Worm (Caenorhabditis elegans) whole organism, early embryonic: ENCODE results near the gene twk-3.
A peak's percentile ranks its signal among the peaks of the same experiment; 100 is the strongest.

Experiments used
- B0310.2 ChIP-seq: sonication (generic microtip); optimal IDR thresholded peaks from 2 replicates; lab custom pipeline; 2016; ENCODE audit warnings: mild to moderate bottlenecking, missing genetic modification characterization, missing compliant biosample characterization
- F13C5.2 ChIP-seq: sonication (generic microtip); optimal IDR thresholded peaks from 2 replicates; lab custom pipeline; 2017; ENCODE audit warnings: mild to moderate bottlenecking, missing genetic modification characterization, inconsistent platforms, missing compliant biosample characterization
- aly-1 ChIP-seq: sonication (generic microtip); optimal IDR thresholded peaks from 2 replicates; lab custom pipeline; 2016; ENCODE audit warnings: missing genetic modification characterization, missing compliant biosample characterization
- ama-1 ChIP-seq: fragments of 150-350 bp; optimal IDR thresholded peaks from 2 replicates; lab custom pipeline; 2014
- ceh-13 ChIP-seq: fragments of 200-800 bp; sonication (Bioruptor generic); optimal IDR thresholded peaks from 2 replicates; lab custom pipeline; 2018; ENCODE audit warnings: mild to moderate bottlenecking, missing genetic modification characterization, missing compliant biosample characterization
- ceh-36 ChIP-seq: sonication (generic microtip); optimal IDR thresholded peaks from 2 replicates; lab custom pipeline; 2016; ENCODE audit warnings: missing genetic modification characterization, inconsistent platforms, missing compliant biosample characterization
- ets-7 ChIP-seq: sonication (generic microtip); optimal IDR thresholded peaks from 2 replicates; lab custom pipeline; 2016; ENCODE audit warnings: missing genotype, missing genetic modification characterization, missing compliant biosample characterization
- flt-1 ChIP-seq: fragments of 200-800 bp; sonication (Bioruptor generic); IDR thresholded peaks from 2 replicates; pipeline ENCODE4 v1.3.6; 2022; ENCODE audit warnings: missing genetic modification characterization, missing compliant biosample characterization
- hmbx-1 ChIP-seq: sonication (generic microtip); optimal IDR thresholded peaks from 2 replicates; lab custom pipeline; 2016; ENCODE audit warnings: mild to moderate bottlenecking, missing genetic modification characterization, missing compliant biosample characterization
- hmg-4 ChIP-seq: fragments of 200-800 bp; sonication (Bioruptor generic); optimal IDR thresholded peaks from 2 replicates; lab custom pipeline; 2018; ENCODE audit warnings: mild to moderate bottlenecking, missing genetic modification characterization, missing compliant biosample characterization
- hnd-1 ChIP-seq: sonication (generic microtip); optimal IDR thresholded peaks from 2 replicates; lab custom pipeline; 2016; ENCODE audit warnings: missing genetic modification characterization, missing compliant biosample characterization
- pes-1 ChIP-seq: fragments of 200-800 bp; sonication (Bioruptor generic); IDR thresholded peaks from 2 replicates; pipeline ENCODE4 v1.3.6; 2022; ENCODE audit warnings: missing genetic modification reagents, missing genetic modification characterization, missing compliant biosample characterization
- scrt-1 ChIP-seq: fragments of 200-800 bp; sonication (Bioruptor generic); IDR thresholded peaks from 2 replicates; pipeline ENCODE4 v1.3.6; 2022; ENCODE audit warnings: missing genetic modification characterization, missing compliant biosample characterization
- sea-1 ChIP-seq: fragments of 200-800 bp; sonication (Bioruptor generic); conservative IDR thresholded peaks from 2 replicates; pipeline ENCODE4 v1.3.6; 2022; ENCODE audit warnings: missing genetic modification characterization, missing compliant biosample characterization
- tbx-11 ChIP-seq: fragments of 200-800 bp; sonication (Bioruptor generic); IDR thresholded peaks from 2 replicates; pipeline ENCODE4 v1.3.6; 2022; ENCODE audit warnings: missing genetic modification characterization, missing compliant biosample characterization
- tbx-37 ChIP-seq: fragments of 200-800 bp; sonication (Bioruptor generic); conservative IDR thresholded peaks from 2 replicates; pipeline ENCODE4 v1.3.6; 2022; ENCODE audit warnings: missing genetic modification reagents, missing genetic modification characterization, missing compliant biosample characterization
- tra-4 ChIP-seq: sonication (generic microtip); optimal IDR thresholded peaks from 2 replicates; lab custom pipeline; 2017; ENCODE audit warnings: missing genetic modification characterization, missing compliant biosample characterization

twk-3 gene

DNA sequence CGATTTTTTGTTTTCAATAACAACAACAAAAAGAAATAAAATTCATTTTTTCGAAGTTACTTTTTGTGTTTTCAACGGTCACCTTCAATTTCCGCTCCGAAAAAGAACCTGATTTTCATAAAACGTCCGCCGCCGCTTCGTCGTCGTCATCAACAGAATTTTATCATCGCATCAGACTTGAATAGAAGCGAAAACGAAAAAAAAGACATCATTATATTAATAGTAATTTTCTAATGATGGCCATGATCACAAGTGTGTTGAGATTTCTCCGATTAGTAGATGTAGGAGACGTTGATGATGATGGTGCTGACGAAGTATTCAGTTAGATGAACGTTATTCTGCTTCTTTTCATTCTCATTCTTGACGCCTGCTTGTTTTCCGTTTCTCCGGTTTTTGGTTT lies 11.4 kb upstream of the twk-3 start:
- TF ChIP-seq tra-4 (tag; lab: Kevin White, UChicago) (no peak), ama-1 (lab: Kevin White, UChicago) (no peak)

DNA sequence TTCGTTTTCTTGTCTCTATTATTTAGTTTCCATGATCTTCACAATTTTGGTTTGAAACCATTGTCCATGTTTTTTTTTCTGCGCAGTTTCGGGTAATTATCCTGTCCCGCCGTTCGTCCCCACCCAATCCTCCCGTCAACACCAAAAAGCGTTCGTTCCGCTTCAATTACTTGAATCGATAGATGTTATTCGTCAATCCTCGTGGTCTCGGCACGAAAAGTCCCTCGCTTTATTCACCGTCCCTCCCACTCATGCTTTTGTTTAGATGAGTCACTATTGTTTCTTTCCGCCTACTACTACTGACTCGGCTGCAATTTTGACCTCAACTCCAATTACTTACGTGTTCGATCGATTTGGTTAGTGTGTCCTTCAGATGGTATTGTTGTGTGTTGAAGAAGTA lies 10.8 kb upstream of the twk-3 start:
- TF ChIP-seq tbx-37 (GFP tag; lab: Robert Waterston, UW) (no peak), hmg-4 (GFP tag; lab: Kevin White, UChicago) (peak; percentile 16), ets-7 (tag; lab: Kevin White, UChicago) (no peak)

DNA sequence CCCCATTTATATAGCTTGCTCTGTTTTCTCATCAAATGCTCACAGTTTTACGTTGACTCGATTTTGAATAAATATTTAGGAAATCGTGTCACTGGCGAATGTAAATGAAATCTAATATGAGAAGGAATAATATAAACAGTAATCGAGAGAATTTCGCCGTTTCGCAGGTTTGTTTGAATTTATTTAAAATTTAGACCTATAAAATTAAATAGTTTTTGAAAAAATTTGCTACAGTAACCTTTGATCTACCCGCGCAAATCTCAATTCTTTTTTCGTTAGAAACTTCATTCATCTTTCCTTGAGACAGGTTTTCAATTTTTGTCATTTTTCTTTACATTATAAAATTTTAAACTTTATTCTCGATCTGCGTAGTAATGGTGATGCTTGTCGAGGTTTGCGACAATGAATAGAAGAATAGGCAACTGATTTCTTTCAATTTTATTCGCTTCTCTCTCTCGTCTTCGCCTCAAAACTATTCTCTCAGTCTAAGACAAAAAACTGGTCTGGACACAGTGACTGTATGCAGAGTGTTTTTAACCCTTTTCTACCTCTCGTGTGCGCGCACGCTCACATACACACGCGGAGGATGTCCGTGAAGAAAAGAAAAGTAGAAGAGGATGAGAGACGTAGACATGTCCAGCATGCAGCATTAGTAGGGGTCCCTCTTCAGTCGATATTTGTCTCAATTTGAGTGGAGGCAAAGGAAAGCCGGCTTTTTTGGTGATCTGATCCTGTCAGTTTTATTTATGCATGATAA lies 9.9 kb upstream of the twk-3 start, which contains the start of gene dab-1:
dab-1 (plus strand) TSS at position 78 of the 757 bp plus-strand sequence.
- TF ChIP-seq hmg-4 (GFP tag; lab: Kevin White, UChicago), result peak; percentile 61
- no peak for TF ChIP-seq F13C5.2 (tag; lab: Kevin White, UChicago)
- 0 out of 2 replicates have a peak, but pooled peaks have one; percentile 55 for TF ChIP-seq sea-1
- no peak for TF ChIP-seq tra-4 (tag; lab: Kevin White, UChicago)
- TF ChIP-seq flt-1 (GFP tag; lab: Robert Waterston, UW), result 0 out of 2 replicates have a peak, but pooled peaks have one; percentile 34
- no peak for TF ChIP-seq pes-1 (GFP tag; lab: Robert Waterston, UW)
- no peak for TF ChIP-seq tbx-37 (GFP tag; lab: Robert Waterston, UW)
- TF ChIP-seq ets-7 (tag; lab: Kevin White, UChicago), result no peak
- peak; percentile 80 for TF ChIP-seq ama-1 (lab: Kevin White, UChicago)
- TF ChIP-seq ceh-36 (tag; lab: Kevin White, UChicago), result no peak
- TF ChIP-seq hmbx-1 (tag; lab: Kevin White, UChicago), result no peak
- TF ChIP-seq B0310.2, result no peak

DNA sequence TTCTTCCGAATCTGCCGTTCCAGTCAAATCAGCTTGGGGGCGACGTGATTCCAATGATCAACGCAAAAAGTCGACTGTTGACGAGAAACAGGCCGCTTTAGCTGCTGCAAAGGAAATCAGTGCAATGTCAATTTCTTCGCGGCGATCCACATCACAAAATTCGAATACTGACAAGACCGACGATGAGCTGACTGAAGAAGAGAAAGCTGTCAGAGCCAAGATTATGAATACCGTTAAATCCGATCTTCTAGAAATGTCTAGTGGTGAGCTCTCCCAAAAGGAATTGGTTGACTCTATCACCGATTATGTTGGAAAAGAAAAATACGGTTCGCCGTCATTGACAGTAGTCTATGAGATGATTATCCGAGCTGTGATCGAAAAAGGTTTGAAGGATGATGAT lies 7.7 kb upstream of the twk-3 start:
- TF ChIP-seq ets-7 (tag; lab: Kevin White, UChicago) (no peak), hnd-1 (no peak), aly-1 (tag; lab: Kevin White, UChicago) (no peak), scrt-1 (GFP tag; lab: Robert Waterston, UW) (no peak), tbx-37 (GFP tag; lab: Robert Waterston, UW) (no peak), sea-1 (no peak), ceh-13 (GFP tag; lab: Kevin White, UChicago) (no peak), hmbx-1 (tag; lab: Kevin White, UChicago) (no peak), tra-4 (tag; lab: Kevin White, UChicago) (no peak), ceh-36 (tag; lab: Kevin White, UChicago) (no peak)

DNA sequence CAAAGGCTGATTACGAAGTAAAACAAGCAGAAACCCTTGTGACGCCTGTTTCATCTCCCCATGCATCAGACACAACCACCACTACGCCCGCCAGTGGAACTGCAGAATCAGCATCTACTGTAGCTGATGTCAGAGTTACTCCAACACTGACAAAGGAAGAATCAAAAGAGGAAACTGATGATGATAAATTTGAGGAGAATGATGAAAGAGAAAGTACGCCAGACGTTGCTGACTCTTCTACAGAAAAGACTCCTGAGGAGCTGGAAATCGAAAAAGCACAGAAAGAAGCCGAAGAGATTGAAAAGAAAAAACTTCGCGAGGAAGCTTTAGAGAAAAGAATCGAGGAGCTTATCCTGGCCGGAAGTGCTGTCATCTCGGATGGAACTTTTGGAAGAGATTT lies 5.7 kb upstream of the twk-3 start:
- TF ChIP-seq scrt-1 (GFP tag; lab: Robert Waterston, UW) (no peak), ceh-36 (tag; lab: Kevin White, UChicago) (no peak), ceh-13 (GFP tag; lab: Kevin White, UChicago) (no peak), ets-7 (tag; lab: Kevin White, UChicago) (no peak), B0310.2 (no peak), F13C5.2 (tag; lab: Kevin White, UChicago) (no peak), pes-1 (GFP tag; lab: Robert Waterston, UW) (no peak), aly-1 (tag; lab: Kevin White, UChicago) (no peak)

DNA sequence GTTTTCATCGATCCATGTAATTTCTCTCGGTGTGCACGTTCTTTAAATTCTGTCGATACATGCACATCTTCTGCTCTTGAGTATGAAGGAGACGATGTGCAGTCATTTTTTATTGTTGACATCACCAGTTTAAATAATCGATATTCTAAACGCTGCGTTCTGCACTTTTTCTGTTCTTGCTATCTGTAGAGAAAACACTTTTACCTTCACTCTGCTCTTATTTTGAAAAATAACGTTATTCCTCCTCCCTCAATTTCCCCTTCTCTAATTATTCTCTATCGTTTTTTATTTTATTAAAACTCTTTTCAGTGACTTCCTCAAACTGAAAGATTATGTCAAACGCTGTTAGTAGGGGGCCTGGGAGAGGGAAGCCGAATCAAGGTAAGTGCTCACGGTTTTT lies 4.3 kb upstream of the twk-3 start, which contains the start of gene ifg-1:
ifg-1 (plus strand) TSS at position 301 of the 400 bp plus-strand sequence.
- TF ChIP-seq hmg-4 (GFP tag; lab: Kevin White, UChicago) (no peak), pes-1 (GFP tag; lab: Robert Waterston, UW) (no peak), tbx-37 (GFP tag; lab: Robert Waterston, UW) (no peak), hmbx-1 (tag; lab: Kevin White, UChicago) (no peak), scrt-1 (GFP tag; lab: Robert Waterston, UW) (no peak), ets-7 (tag; lab: Kevin White, UChicago) (no peak), tra-4 (tag; lab: Kevin White, UChicago) (no peak), flt-1 (GFP tag; lab: Robert Waterston, UW) (no peak), tbx-11 (no peak), hnd-1 (no peak), B0310.2 (no peak), ceh-13 (GFP tag; lab: Kevin White, UChicago) (no peak), aly-1 (tag; lab: Kevin White, UChicago) (no peak), sea-1 (no peak), ceh-36 (tag; lab: Kevin White, UChicago) (no peak), F13C5.2 (tag; lab: Kevin White, UChicago) (no peak), ama-1 (lab: Kevin White, UChicago) (no peak)

DNA sequence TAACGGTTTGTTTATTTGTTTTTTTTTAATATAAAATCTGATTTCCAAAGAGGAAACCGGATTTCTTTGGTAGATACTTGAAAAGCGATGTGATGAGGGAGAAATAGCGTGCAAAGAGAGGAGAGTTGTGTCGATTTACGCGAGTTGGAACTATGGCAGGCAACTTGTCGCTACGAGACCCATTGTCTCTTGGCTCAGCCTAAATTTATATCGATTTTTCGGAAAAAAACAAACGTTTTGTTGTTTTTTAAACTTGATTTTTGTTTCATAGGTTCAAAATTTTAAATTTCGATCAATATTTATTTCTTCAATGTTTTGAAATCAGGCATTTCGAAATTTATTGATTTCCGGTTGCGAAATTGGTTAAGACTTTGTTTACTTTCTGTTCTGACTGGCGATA lies 3.9 kb upstream of the twk-3 start, which contains the start of gene M110.3:
M110.3 (minus strand) TSS at position 184 of the 400 bp plus-strand sequence.
- no peak for TF ChIP-seq hmbx-1 (tag; lab: Kevin White, UChicago)
- no peak for TF ChIP-seq tra-4 (tag; lab: Kevin White, UChicago)
- no peak for TF ChIP-seq sea-1

DNA sequence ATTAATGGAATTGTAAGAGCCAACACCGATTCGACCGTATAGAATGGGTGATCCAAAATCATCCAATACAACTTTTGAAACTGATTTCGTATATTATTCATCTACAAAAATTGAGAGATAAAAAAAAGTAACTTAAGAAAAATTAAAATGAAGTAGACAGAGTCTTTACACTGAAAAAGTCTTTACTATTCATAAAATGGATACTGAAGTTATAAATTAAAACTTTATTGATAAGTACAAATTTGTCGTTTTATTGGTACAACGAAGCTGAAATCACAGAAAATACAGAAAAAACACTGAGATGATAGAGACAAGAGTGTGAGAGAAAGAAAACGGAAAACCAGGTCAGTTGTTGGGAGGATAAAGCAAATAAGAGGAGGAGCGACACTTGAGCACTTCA lies 1.8 kb upstream of the twk-3 start, which contains the start of gene M110.10:
M110.10 (minus strand) TSS at position 101 of the 400 bp plus-strand sequence.
- TF ChIP-seq aly-1 (tag; lab: Kevin White, UChicago) (no peak), ets-7 (tag; lab: Kevin White, UChicago) (no peak), scrt-1 (GFP tag; lab: Robert Waterston, UW) (no peak), hmg-4 (GFP tag; lab: Kevin White, UChicago) (no peak), tbx-37 (GFP tag; lab: Robert Waterston, UW) (no peak), tbx-11 (no peak), hmbx-1 (tag; lab: Kevin White, UChicago) (no peak), ceh-36 (tag; lab: Kevin White, UChicago) (no peak), F13C5.2 (tag; lab: Kevin White, UChicago) (no peak), pes-1 (GFP tag; lab: Robert Waterston, UW) (no peak), ceh-13 (GFP tag; lab: Kevin White, UChicago) (no peak), hnd-1 (no peak), tra-4 (tag; lab: Kevin White, UChicago) (no peak), B0310.2 (no peak), flt-1 (GFP tag; lab: Robert Waterston, UW) (no peak), sea-1 (no peak), ama-1 (lab: Kevin White, UChicago) (no peak)
